In the genomic region with DNA sequence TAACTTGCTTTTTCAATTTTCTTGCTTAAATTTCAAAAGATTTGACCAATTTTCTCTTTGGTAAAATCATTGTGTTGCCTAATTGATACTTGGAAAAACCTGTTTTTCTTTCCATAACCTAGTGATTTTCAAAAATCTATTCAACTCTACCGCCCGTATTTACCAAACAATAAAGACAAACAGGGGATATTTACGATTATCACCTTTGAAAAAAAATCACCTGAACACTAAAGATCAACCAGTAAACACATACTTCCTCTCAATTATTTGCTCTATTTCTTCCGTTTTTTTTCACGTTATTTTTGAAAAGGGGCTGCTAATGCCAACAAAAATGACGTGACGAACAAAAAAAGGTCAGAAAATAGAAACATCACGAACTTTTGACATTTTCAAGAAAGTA, we compare ENCODE assay signal across 4 worm cellular contexts.
TF ChIP-seq lines count a peak whose summit lies in the region.

No protein-coding gene starts in this region.

TF ChIP-seq in whole organism, L1 larva, 84 proteins besides CTCF, POLR2A, EP300 and RAD21:
- TF ChIP-seq nhr-77 (tag; optimal IDR thresholded peaks at IDR 0.05; lab: Kevin White, UChicago) (peak; percentile 3), lin-14 (GFP tag; optimal IDR thresholded peaks at IDR 0.05; lab: Kevin White, UChicago) (peak; percentile 19), F16B12.6 (tag; optimal IDR thresholded peaks at IDR 0.05; lab: Kevin White, UChicago) (no peak), snpc-4 (tag; optimal IDR thresholded peaks at IDR 0.05; lab: Kevin White, UChicago) (no peak), unc-30 (tag; optimal IDR thresholded peaks at IDR 0.05; lab: Kevin White, UChicago) (no peak)

TF ChIP-seq in whole organism, L2 larva, 48 proteins besides CTCF, POLR2A, EP300 and RAD21:
- TF ChIP-seq F13H6.1 (tag; optimal IDR thresholded peaks at IDR 0.05; lab: Kevin White, UChicago), result peak; percentile 40
- peak; percentile 30 for TF ChIP-seq sma-9 (GFP tag; optimal IDR thresholded peaks at IDR 0.05; lab: Kevin White, UChicago)
- TF ChIP-seq sma-9 (tag; optimal IDR thresholded peaks at IDR 0.05; lab: Kevin White, UChicago), result no peak
- TF ChIP-seq nhr-6 (tag; optimal IDR thresholded peaks at IDR 0.05; lab: Kevin White, UChicago), result no peak

TF ChIP-seq in whole organism, L3 larva, 47 proteins besides CTCF, POLR2A, EP300 and RAD21:
- TF ChIP-seq pha-4 (tag; optimal IDR thresholded peaks at IDR 0.05; lab: Kevin White, UChicago) (peak; percentile 88), nhr-43 (tag; optimal IDR thresholded peaks at IDR 0.05; lab: Kevin White, UChicago; ENCODE audit: poor library complexity, severe bottlenecking) (no peak), ceh-9 (tag; optimal IDR thresholded peaks at IDR 0.05; lab: Kevin White, UChicago) (no peak)

TF ChIP-seq in whole organism, L4 larva, 104 proteins besides CTCF, POLR2A, EP300 and RAD21:
- TF ChIP-seq fkh-10 (GFP tag; optimal IDR thresholded peaks at IDR 0.05; lab: Kevin White, UChicago) (no peak), mxl-2 (GFP tag; conservative IDR thresholded peaks at IDR 0.05; lab: Robert Waterston, UW) (no peak), lir-3 (tag; optimal IDR thresholded peaks at IDR 0.05; lab: Kevin White, UChicago) (no peak), aha-1 (tag; lab: Kevin White, UChicago) (peak; percentile 54), nhr-102 (tag; optimal IDR thresholded peaks at IDR 0.05; lab: Kevin White, UChicago) (no peak), T26A8.4 (GFP tag; IDR thresholded peaks at IDR 0.05; lab: Robert Waterston, UW) (no peak)
